Worm (Caenorhabditis elegans): ENCODE data around the gene Y9C12A.1.

Gene Y9C12A.1

ce11 chrX:682691-683090 lies at the start of gene Y9C12A.1:
Y9C12A.1 (minus strand) TSS chrX:682791.
- no peak for TF ChIP-seq mxl-2 (GFP tag; conservative IDR thresholded peaks at IDR 0.05)
- TF ChIP-seq Y75B8A.6 (GFP tag; IDR thresholded peaks at IDR 0.05): no peak
- TF ChIP-seq gei-8 (GFP tag; optimal IDR thresholded peaks at IDR 0.05): no peak
- TF ChIP-seq nhr-102 (tag; optimal IDR thresholded peaks at IDR 0.05): no peak
- no peak for TF ChIP-seq pqm-1 (tag; optimal IDR thresholded peaks at IDR 0.05)
- TF ChIP-seq saeg-2 (GFP tag; IDR thresholded peaks at IDR 0.05): no peak
- TF ChIP-seq unc-39 (tag; optimal IDR thresholded peaks at IDR 0.05): no peak
- no peak for TF ChIP-seq dmd-6 (GFP tag; IDR thresholded peaks at IDR 0.05)
- no peak for TF ChIP-seq nhr-111 (GFP tag; optimal IDR thresholded peaks at IDR 0.05)
- no peak for TF ChIP-seq nhr-28 (tag; optimal IDR thresholded peaks at IDR 0.05)
- TF ChIP-seq egl-27 (tag; optimal IDR thresholded peaks at IDR 0.05): no peak
- no peak for TF ChIP-seq ceh-82 (tag; optimal IDR thresholded peaks at IDR 0.05)
- TF ChIP-seq jun-1 (tag; optimal IDR thresholded peaks at IDR 0.05): no peak
- no peak for TF ChIP-seq skn-1 (tag; optimal IDR thresholded peaks at IDR 0.05)
- no peak for TF ChIP-seq mep-1 (tag; optimal IDR thresholded peaks at IDR 0.05)
- TF ChIP-seq zag-1 (tag; optimal IDR thresholded peaks at IDR 0.05): no peak
- TF ChIP-seq nhr-48 (tag; optimal IDR thresholded peaks at IDR 0.05): no peak
- TF ChIP-seq lin-1 (GFP tag; IDR thresholded peaks at IDR 0.05): no peak
- TF ChIP-seq F49E8.2 (tag; optimal IDR thresholded peaks at IDR 0.05; ENCODE audit: borderline replicate concordance): no peak

ce11 chrX:729062-729461 lies 46.5 kb upstream of the Y9C12A.1 start:
- TF ChIP-seq zag-1 (tag; optimal IDR thresholded peaks at IDR 0.05) (no peak), fkh-10 (GFP tag; optimal IDR thresholded peaks at IDR 0.05) (no peak), ceh-32 (tag; optimal IDR thresholded peaks at IDR 0.05; ENCODE audit: poor library complexity) (no peak), lin-15B (tag; optimal IDR thresholded peaks at IDR 0.05) (no peak)

- peak; percentile 79 for TF ChIP-seq nhr-28 (tag; optimal IDR thresholded peaks at IDR 0.05)
- TF ChIP-seq daf-16 (GFP tag; optimal IDR thresholded peaks at IDR 0.05): peak; percentile 20 to 27
- TF ChIP-seq daf-16 (tag; optimal IDR thresholded peaks at IDR 0.05): peak; percentile 82
- TF ChIP-seq zfp-3 (GFP tag; conservative IDR thresholded peaks at IDR 0.05): 0 out of 2 replicates have a peak, but pooled peaks have one; percentile 13
- no peak for TF ChIP-seq nhr-111 (GFP tag; optimal IDR thresholded peaks at IDR 0.05)
- peak; percentile 78 for TF ChIP-seq mes-2 (tag; optimal IDR thresholded peaks at IDR 0.05; ENCODE audit: poor library complexity, severe bottlenecking)
- peak; percentile 5 for TF ChIP-seq ceh-32 (tag; optimal IDR thresholded peaks at IDR 0.05; ENCODE audit: poor library complexity)
- peak; percentile 44 for TF ChIP-seq lin-38 (GFP tag; IDR thresholded peaks at IDR 0.05)
- TF ChIP-seq pha-4 (GFP tag; IDR thresholded peaks at IDR 0.05): 0 out of 2 replicates have a peak, but pooled peaks have one; percentile 21
- no peak for TF ChIP-seq pha-4 (tag; optimal IDR thresholded peaks at IDR 0.05)
- TF ChIP-seq F44E2.7 (GFP tag; IDR thresholded peaks at IDR 0.05): no peak
- no peak for TF ChIP-seq skn-1 (tag; optimal IDR thresholded peaks at IDR 0.05)
- no peak for TF ChIP-seq R02D3.7 (tag; optimal IDR thresholded peaks at IDR 0.05)
- TF ChIP-seq daf-19 (GFP tag; conservative IDR thresholded peaks at IDR 0.05): no peak
- TF ChIP-seq nhr-42 (GFP tag; IDR thresholded peaks at IDR 0.05): 0 out of 2 replicates have a peak, but pooled peaks have one; percentile 55
- no peak for TF ChIP-seq attf-4 (tag; optimal IDR thresholded peaks at IDR 0.05)
- TF ChIP-seq dpl-1 (GFP tag; optimal IDR thresholded peaks at IDR 0.05): peak; percentile 60
- TF ChIP-seq madf-5 (GFP tag; IDR thresholded peaks at IDR 0.05): no peak
- TF ChIP-seq mxl-2 (GFP tag; conservative IDR thresholded peaks at IDR 0.05): no peak
- peak; percentile 90 for TF ChIP-seq aha-1 (tag)
- no peak for TF ChIP-seq mdt-29 (GFP tag; IDR thresholded peaks at IDR 0.05)
- peak; percentile 79 for TF ChIP-seq dve-1 (tag; optimal IDR thresholded peaks at IDR 0.05; ENCODE audit: insufficient read depth)
- TF ChIP-seq zag-1 (tag; optimal IDR thresholded peaks at IDR 0.05): no peak
- no peak for TF ChIP-seq unc-39 (tag; optimal IDR thresholded peaks at IDR 0.05)
- peak; percentile 64 for TF ChIP-seq dmd-6 (GFP tag; IDR thresholded peaks at IDR 0.05)
- TF ChIP-seq Y75B8A.6 (GFP tag; IDR thresholded peaks at IDR 0.05): no peak
- TF ChIP-seq vab-7 (GFP tag; IDR thresholded peaks at IDR 0.05): no peak
- peak; percentile 73 for TF ChIP-seq rbr-2 (tag; optimal IDR thresholded peaks at IDR 0.05)
- TF ChIP-seq sdz-12 (GFP tag; optimal IDR thresholded peaks at IDR 0.05): no peak
- TF ChIP-seq ceh-82 (tag; optimal IDR thresholded peaks at IDR 0.05): no peak
- TF ChIP-seq nhr-10 (tag; optimal IDR thresholded peaks at IDR 0.05): no peak
- TF ChIP-seq snpc-4 (tag; optimal IDR thresholded peaks at IDR 0.05): no peak
- no peak for TF ChIP-seq Y5F2A.4 (GFP tag; optimal IDR thresholded peaks at IDR 0.05)
- TF ChIP-seq set-16 (GFP tag; IDR thresholded peaks at IDR 0.05): no peak
- TF ChIP-seq nhr-76 (tag; optimal IDR thresholded peaks at IDR 0.05): no peak
- peak; percentile 75 for TF ChIP-seq mep-1 (tag; optimal IDR thresholded peaks at IDR 0.05)
- TF ChIP-seq F37D6.2 (tag; optimal IDR thresholded peaks at IDR 0.05): peak; percentile 42
These were observed 45.1 kb upstream of the Y9C12A.1 start for ce11 chrX:727737-728136.
